Worm (Caenorhabditis elegans) whole organism, young adult: ENCODE measurements around the gene sra-32.

Experiments
- dpl-1 ChIP-seq: fragments of 150-350 bp; optimal IDR thresholded peaks from 2 replicates; lab custom pipeline; 2014; ENCODE audit warnings: missing biosample characterization, missing genetic modification reagents, missing genetic modification characterization
- pha-4 ChIP-seq: fragments of 150-350 bp; sonication (generic microtip); optimal IDR thresholded peaks from 2 replicates; lab custom pipeline; 2014; ENCODE audit warnings: missing biosample characterization, missing genetic modification reagents, missing genetic modification characterization
- snpc-1.3 ChIP-seq: sonication (generic microtip); optimal IDR thresholded peaks from 2 replicates; lab custom pipeline; 2017; ENCODE audit warnings: missing genetic modification characterization, mild to moderate bottlenecking, missing compliant biosample characterization, antibody characterized with exemption, moderate library complexity, missing genotype, missing genetic modification reagents; ENCODE audit not compliant: insufficient read depth
- unc-130 ChIP-seq: sonication (generic microtip); optimal IDR thresholded peaks from 2 replicates; lab custom pipeline; 2016; ENCODE audit warnings: missing genetic modification reagents, missing genetic modification characterization, missing compliant biosample characterization
- ztf-25 ChIP-seq: fragments of 200-800 bp; sonication (Bioruptor generic); IDR thresholded peaks from 2 replicates; pipeline ENCODE4 v1.3.6; 2022; ENCODE audit warnings: missing genetic modification reagents, missing genetic modification characterization, missing compliant biosample characterization

- TF ChIP-seq pha-4 (no peak), snpc-1.3 (no peak), unc-130 (GFP tag; lab: Kevin White, UChicago) (no peak), ztf-25 (GFP tag; lab: Robert Waterston, UW) (no peak), dpl-1 (GFP tag; lab: Kevin White, UChicago) (no peak)
These were observed 11.8 kb upstream of the sra-32 start, which contains the start of gene sra-34 for ce11 chrII:4543568-4543967.
